Fruit fly (Drosophila melanogaster) whole organism, embryonic: ENCODE results near the gene Vps29.

ENCODE experiments used
- CG10366 ChIP-seq: fragments of 200-800 bp; sonication (Bioruptor generic); IDR thresholded peaks from 2 replicates; pipeline ENCODE4 v1.3.6; 2022; ENCODE audit warnings: missing biosample characterization, missing genetic modification characterization
- CG1233 ChIP-seq: fragments of 200-800 bp; sonication (Bioruptor generic); optimal IDR thresholded peaks from 4 replicates; lab custom pipeline; 2018; ENCODE audit warnings: missing biosample characterization, mild to moderate bottlenecking, missing genetic modification characterization
- CG13775 ChIP-seq: fragments of 200-800 bp; sonication (Bioruptor generic); optimal IDR thresholded peaks from 3 replicates; lab custom pipeline; 2017; ENCODE audit warnings: missing biosample characterization, mild to moderate bottlenecking, missing genetic modification characterization
- CG13894 ChIP-seq: fragments of 200-800 bp; sonication (Bioruptor generic); optimal IDR thresholded peaks from 3 replicates; lab custom pipeline; 2018; ENCODE audit warnings: missing biosample characterization, mild to moderate bottlenecking, missing genetic modification characterization, moderate library complexity
- CG1529 ChIP-seq: fragments of 200-800 bp; sonication (Bioruptor generic); optimal IDR thresholded peaks from 3 replicates; lab custom pipeline; 2018; ENCODE audit warnings: missing biosample characterization, missing genetic modification characterization
- CG1603 ChIP-seq: fragments of 200-800 bp; sonication (Bioruptor generic); optimal IDR thresholded peaks from 2 replicates; lab custom pipeline; 2019; ENCODE audit warnings: missing biosample characterization, mild to moderate bottlenecking, missing genetic modification characterization, moderate library complexity
- CG17328 ChIP-seq: fragments of 200-800 bp; sonication (Bioruptor generic); IDR thresholded peaks from 2 replicates; pipeline ENCODE4 v1.3.6; 2022; ENCODE audit warnings: missing biosample characterization, missing genetic modification characterization
- CG31441 ChIP-seq: fragments of 200-800 bp; sonication (Bioruptor generic); IDR thresholded peaks from 2 replicates; pipeline ENCODE4 v1.3.6; 2022; ENCODE audit warnings: missing biosample characterization, missing genetic modification characterization
- CG3163 ChIP-seq: fragments of 200-800 bp; sonication (Bioruptor generic); optimal IDR thresholded peaks from 3 replicates; lab custom pipeline; 2016; ENCODE audit warnings: missing biosample characterization, missing genetic modification characterization
- CG32767 ChIP-seq: fragments of 200-800 bp; sonication (Bioruptor generic); IDR thresholded peaks from 2 replicates; pipeline ENCODE4 v1.3.6; 2022; ENCODE audit warnings: missing biosample characterization, missing genetic modification characterization
- CG3281 ChIP-seq: fragments of 200-800 bp; sonication (Bioruptor generic); optimal IDR thresholded peaks from 3 replicates; lab custom pipeline; 2017; ENCODE audit warnings: missing biosample characterization, mild to moderate bottlenecking, missing genetic modification characterization
- CG34224 ChIP-seq: fragments of 200-800 bp; sonication (Bioruptor generic); IDR thresholded peaks from 3 replicates; pipeline ENCODE4 v1.3.6; 2022; ENCODE audit warnings: missing biosample characterization, missing genetic modification characterization; ENCODE audit not compliant: partially characterized antibody
- CG5180 ChIP-seq: fragments of 200-800 bp; sonication (Bioruptor generic); optimal IDR thresholded peaks from 3 replicates; lab custom pipeline; 2017; ENCODE audit warnings: missing biosample characterization, missing genetic modification characterization, mild to moderate bottlenecking, moderate library complexity, missing genetic modification reagents
- CG7928 ChIP-seq: fragments of 200-800 bp; sonication (Bioruptor generic); optimal IDR thresholded peaks from 2 replicates; lab custom pipeline; 2017; ENCODE audit warnings: missing biosample characterization, mild to moderate bottlenecking, missing genetic modification characterization
- CG8290 ChIP-seq, 3 experiments: fragments of 200-800 bp; sonication (Bioruptor generic); optimal IDR thresholded peaks; 2 replicates each; lab custom pipeline; 2016 to 2019; ENCODE audit warnings: missing biosample characterization in 3 of 3, missing genetic modification characterization in 3 of 3, mild to moderate bottlenecking in 2 of 3, moderate library complexity in 1 of 3
- CG8924 ChIP-seq: fragments of 200-800 bp; optimal IDR thresholded peaks from 3 replicates; lab custom pipeline; 2019; ENCODE audit warnings: missing biosample characterization, mild to moderate bottlenecking, missing genetic modification characterization, moderate library complexity
- CG9932 ChIP-seq: fragments of 200-800 bp; sonication (Bioruptor generic); IDR thresholded peaks from 2 replicates; pipeline ENCODE4 v1.3.6; 2022; ENCODE audit warnings: missing biosample characterization, missing genetic modification characterization
- E2f1 ChIP-seq: fragments of 200-800 bp; sonication (Bioruptor generic); IDR thresholded peaks from 2 replicates; pipeline ENCODE4 v1.3.6; 2022; ENCODE audit warnings: missing biosample characterization, missing genetic modification characterization
- Ets97D ChIP-seq: fragments of 200-800 bp; sonication (Bioruptor generic); optimal IDR thresholded peaks from 3 replicates; lab custom pipeline; 2016; ENCODE audit warnings: missing biosample characterization, missing genetic modification characterization
- HmgZ ChIP-seq: fragments of 200-800 bp; sonication (Bioruptor generic); optimal IDR thresholded peaks from 2 replicates; lab custom pipeline; 2018; ENCODE audit warnings: missing biosample characterization, mild to moderate bottlenecking, missing genetic modification characterization
- Hmr ChIP-seq: fragments of 200-800 bp; sonication (Bioruptor generic); optimal IDR thresholded peaks from 3 replicates; lab custom pipeline; 2017; ENCODE audit warnings: mild to moderate bottlenecking, missing biosample characterization, missing genetic modification reagents, missing genetic modification characterization
- Hmx ChIP-seq: fragments of 200-800 bp; sonication (Bioruptor generic); optimal IDR thresholded peaks from 2 replicates; lab custom pipeline; 2016; ENCODE audit warnings: missing biosample characterization, missing genetic modification characterization
- Lim3 ChIP-seq: fragments of 200-800 bp; sonication (Bioruptor generic); IDR thresholded peaks from 2 replicates; pipeline ENCODE4 v1.3.6; 2022; ENCODE audit warnings: missing biosample characterization, missing genetic modification characterization
- Meics ChIP-seq: fragments of 200-800 bp; sonication (Bioruptor generic); optimal IDR thresholded peaks from 2 replicates; lab custom pipeline; 2017; ENCODE audit warnings: missing biosample characterization, mild to moderate bottlenecking, missing genetic modification characterization
- Nf-YB ChIP-seq: fragments of 200-800 bp; sonication (Bioruptor generic); optimal IDR thresholded peaks from 3 replicates; lab custom pipeline; 2019; ENCODE audit warnings: missing biosample characterization, mild to moderate bottlenecking, missing genetic modification characterization, moderate library complexity
- Nf-YC ChIP-seq: fragments of 200-800 bp; optimal IDR thresholded peaks from 3 replicates; lab custom pipeline; 2019; ENCODE audit warnings: missing biosample characterization, mild to moderate bottlenecking, missing genetic modification characterization, moderate library complexity
- Oaz ChIP-seq: fragments of 200-800 bp; sonication (Bioruptor generic); IDR thresholded peaks from 2 replicates; pipeline ENCODE4 v1.3.6; 2022; ENCODE audit warnings: missing biosample characterization, missing genetic modification characterization
- Opbp ChIP-seq: fragments of 200-800 bp; sonication (Bioruptor generic); IDR thresholded peaks from 3 replicates; pipeline ENCODE4 v1.3.6; 2022; ENCODE audit warnings: missing biosample characterization, missing genetic modification characterization; ENCODE audit not compliant: partially characterized antibody
- Sin3A ChIP-seq: fragments of >200 bp; optimal IDR thresholded peaks from 2 replicates; lab custom pipeline; 2018
- Spps ChIP-seq: fragments of 200-800 bp; sonication (Bioruptor generic); optimal IDR thresholded peaks from 2 replicates; lab custom pipeline; 2018; ENCODE audit warnings: missing biosample characterization, mild to moderate bottlenecking, missing genetic modification characterization
- aop ChIP-seq: fragments of 200-800 bp; sonication (Bioruptor generic); IDR thresholded peaks from 2 replicates; pipeline ENCODE4 v1.3.6; 2022; ENCODE audit warnings: missing biosample characterization, missing genetic modification characterization
- ase ChIP-seq: fragments of 200-800 bp; sonication (Bioruptor generic); IDR thresholded peaks from 3 replicates; pipeline ENCODE4 v1.3.6; 2022; ENCODE audit warnings: missing biosample characterization, missing genetic modification characterization
- ash1 ChIP-seq: fragments of 200-800 bp; sonication (Bioruptor generic); optimal IDR thresholded peaks from 2 replicates; lab custom pipeline; 2018; ENCODE audit warnings: missing biosample characterization, mild to moderate bottlenecking, missing genetic modification characterization
- bbx ChIP-seq: fragments of 200-800 bp; sonication (Bioruptor generic); IDR thresholded peaks from 2 replicates; pipeline ENCODE4 v1.3.6; 2022; ENCODE audit warnings: missing biosample characterization, missing genetic modification characterization; ENCODE audit not compliant: partially characterized antibody
- bcd ChIP-seq: fragments of 200-800 bp; sonication (Bioruptor generic); optimal IDR thresholded peaks from 2 replicates; lab custom pipeline; 2017; ENCODE audit warnings: missing biosample characterization, mild to moderate bottlenecking, missing genetic modification characterization
- cato ChIP-seq: fragments of 200-800 bp; sonication (Bioruptor generic); optimal IDR thresholded peaks from 2 replicates; lab custom pipeline; 2016; ENCODE audit warnings: missing biosample characterization, missing genetic modification characterization, borderline replicate concordance
- caup ChIP-seq: fragments of 200-800 bp; sonication (Bioruptor generic); optimal IDR thresholded peaks from 3 replicates; lab custom pipeline; 2017; ENCODE audit warnings: missing biosample characterization, mild to moderate bottlenecking, missing genetic modification characterization, moderate library complexity; ENCODE audit not compliant: severe bottlenecking
- dysf ChIP-seq: fragments of 200-800 bp; sonication (Bioruptor generic); IDR thresholded peaks from 3 replicates; pipeline ENCODE4 v1.3.6; 2022; ENCODE audit warnings: missing biosample characterization, missing genetic modification characterization
- ewg ChIP-seq: fragments of 200-800 bp; sonication (Bioruptor generic); optimal IDR thresholded peaks from 3 replicates; lab custom pipeline; 2017; ENCODE audit warnings: mild to moderate bottlenecking, missing biosample characterization, missing genetic modification reagents, missing genetic modification characterization
- eyg ChIP-seq: fragments of 200-800 bp; sonication (Bioruptor generic); optimal IDR thresholded peaks from 3 replicates; lab custom pipeline; 2016; ENCODE audit warnings: missing biosample characterization, missing genetic modification characterization
- fd96Cb ChIP-seq: fragments of 200-800 bp; sonication (Bioruptor generic); optimal IDR thresholded peaks from 2 replicates; lab custom pipeline; 2018; ENCODE audit warnings: missing biosample characterization, mild to moderate bottlenecking, missing genetic modification characterization, moderate library complexity
- gcm2 ChIP-seq: fragments of 200-800 bp; sonication (Bioruptor generic); optimal IDR thresholded peaks from 2 replicates; lab custom pipeline; 2016; ENCODE audit warnings: missing biosample characterization, missing genetic modification characterization
- hkb ChIP-seq, 2 experiments: fragments of 200-800 bp in 1 of 2; fragments of >200 bp in 1 of 2; sonication (Bioruptor generic) in 1 of 2; IDR thresholded peaks in 1 of 2; optimal IDR thresholded peaks in 1 of 2; 2 replicates each; pipeline versions ENCODE4 v1.3.6 to Lab custom; 2017 to 2022; ENCODE audit warnings: missing biosample characterization in 1 of 2, missing genetic modification characterization in 1 of 2
- klu ChIP-seq: fragments of 200-800 bp; sonication (Bioruptor generic); IDR thresholded peaks from 2 replicates; pipeline ENCODE4 v1.3.6; 2022; ENCODE audit warnings: missing biosample characterization, missing genetic modification characterization
- luna ChIP-seq: fragments of 200-800 bp; sonication (Bioruptor generic); optimal IDR thresholded peaks from 2 replicates; lab custom pipeline; 2016; ENCODE audit warnings: missing biosample characterization, missing genetic modification characterization
- nau ChIP-seq: fragments of 200-800 bp; sonication (Bioruptor generic); optimal IDR thresholded peaks from 3 replicates; lab custom pipeline; 2017; ENCODE audit warnings: missing biosample characterization, mild to moderate bottlenecking, missing genetic modification characterization, missing genetic modification reagents
- otp ChIP-seq: fragments of 200-800 bp; sonication (Bioruptor generic); IDR thresholded peaks from 3 replicates; pipeline ENCODE4, ENCODE4 v1.3.6; 2022; ENCODE audit warnings: missing biosample characterization, missing genetic modification characterization
- pzg ChIP-seq: fragments of 200-800 bp; sonication (Bioruptor generic); optimal IDR thresholded peaks from 3 replicates; lab custom pipeline; 2018; ENCODE audit warnings: missing biosample characterization, mild to moderate bottlenecking, missing genetic modification characterization, moderate library complexity
- sens ChIP-seq: fragments of 200-800 bp; sonication (Bioruptor generic); peaks from one replicate; lab custom pipeline; 2016; ENCODE audit warnings: missing biosample characterization, missing genetic modification characterization
- unc-4 ChIP-seq: fragments of 200-800 bp; sonication (Bioruptor generic); IDR thresholded peaks from 2 replicates; pipeline ENCODE4 v1.3.6; 2022; ENCODE audit warnings: missing biosample characterization, missing genetic modification characterization; ENCODE audit not compliant: partially characterized antibody
- usp ChIP-seq: fragments of >200 bp; optimal IDR thresholded peaks from 2 replicates; lab custom pipeline; 2017; ENCODE audit warnings: missing biosample characterization, missing genetic modification characterization

Vps29 gene

DNA sequence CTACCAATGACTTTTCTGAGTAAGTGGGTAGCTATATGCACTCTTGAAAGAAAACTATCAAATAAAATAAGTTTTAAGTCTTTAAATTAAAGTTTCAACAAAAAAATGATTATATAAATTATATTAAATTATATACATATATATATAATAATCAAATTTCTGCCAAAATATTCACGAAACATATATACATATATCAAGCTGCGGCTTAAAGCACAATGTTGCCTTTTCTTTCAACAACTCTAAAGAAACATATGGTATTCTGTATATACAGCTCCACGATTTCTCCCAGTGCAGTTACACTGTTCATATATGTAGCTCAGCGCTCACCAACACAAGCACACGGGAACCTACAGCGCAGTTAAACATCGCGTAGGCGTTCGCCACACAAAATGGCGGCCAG is 15.1 kb upstream of the Vps29 start (continued):
- TF ChIP-seq fd96Cb (tag; lab: Kevin White, UChicago) (no peak), CG8924 (tag; lab: Kevin White, UChicago) (peak; percentile 44), hkb (optimal IDR thresholded peaks at IDR 0.05; lab: Kevin White, UChicago) (no peak), hkb (GFP tag; IDR thresholded peaks at IDR 0.05; lab: Robert Waterston, UW) (no peak), unc-4 (GFP tag; lab: Robert Waterston, UW) (no peak), Hmx (no peak), Ets97D (GFP tag; lab: Kevin White, UChicago) (no peak), Meics (GFP tag; lab: Kevin White, UChicago) (peak; percentile 63), CG1529 (no peak), Oaz (GFP tag; lab: Robert Waterston, UW) (no peak), Sin3A (lab: Kevin White, UChicago) (no peak), gcm2 (GFP tag; lab: Kevin White, UChicago) (no peak), CG31441 (GFP tag; lab: Robert Waterston, UW) (0 out of 2 replicates have a peak, but pooled peaks have one; percentile 30), eyg (no peak), CG3281 (peak; percentile 47), CG5180 (GFP tag; lab: Kevin White, UChicago) (no peak), Nf-YC (tag; lab: Kevin White, UChicago) (no peak), Opbp (GFP tag; lab: Robert Waterston, UW) (no peak), ase (no peak), bcd (GFP tag; lab: Kevin White, UChicago) (peak; percentile 22), Nf-YB (GFP tag; lab: Kevin White, UChicago) (no peak), CG13894 (no peak), dysf (GFP tag; lab: Robert Waterston, UW) (no peak), CG13775 (GFP tag; lab: Kevin White, UChicago) (peak; percentile 16), CG10366 (GFP tag; lab: Robert Waterston, UW) (no peak), Spps (tag; lab: Kevin White, UChicago) (no peak), caup (GFP tag; lab: Kevin White, UChicago) (peak; percentile 26), CG7928 (GFP tag; lab: Kevin White, UChicago) (no peak), nau (GFP tag; lab: Kevin White, UChicago) (no peak), CG8290 (GFP tag; optimal IDR thresholded peaks at IDR 0.05; lab: Kevin White, UChicago) (no peak), CG8290 (tag; optimal IDR thresholded peaks at IDR 0.05; lab: Kevin White, UChicago) (no peak), Lim3 (GFP tag; lab: Robert Waterston, UW) (no peak), CG17328 (GFP tag; lab: Robert Waterston, UW) (no peak), CG3163 (GFP tag; lab: Kevin White, UChicago) (no peak), otp (GFP tag; lab: Robert Waterston, UW) (no peak), pzg (GFP tag; lab: Kevin White, UChicago) (no peak), CG32767 (GFP tag; lab: Robert Waterston, UW) (no peak), HmgZ (tag; lab: Kevin White, UChicago) (no peak), CG9932 (GFP tag; lab: Robert Waterston, UW) (peak; percentile 12; the same call in 1 of the 2 replicates), bbx (GFP tag; lab: Robert Waterston, UW) (no peak), ash1 (GFP tag; lab: Kevin White, UChicago) (no peak), CG1603 (tag; lab: Kevin White, UChicago) (no peak), aop (GFP tag; lab: Robert Waterston, UW) (no peak), sens (GFP tag; lab: Kevin White, UChicago) (peak; percentile 45), klu (no peak), CG34224 (no peak), CG1233 (GFP tag; lab: Kevin White, UChicago) (no peak), Hmr (GFP tag; lab: Kevin White, UChicago) (peak; percentile 67), E2f1 (GFP tag; lab: Robert Waterston, UW) (no peak), usp (GFP tag; lab: Kevin White, UChicago) (no peak), ewg (GFP tag; lab: Kevin White, UChicago) (no peak), cato (GFP tag; lab: Kevin White, UChicago) (no peak), luna (no peak)
